Worm (Caenorhabditis elegans): ENCODE results near the gene gsto-1.

DNA sequence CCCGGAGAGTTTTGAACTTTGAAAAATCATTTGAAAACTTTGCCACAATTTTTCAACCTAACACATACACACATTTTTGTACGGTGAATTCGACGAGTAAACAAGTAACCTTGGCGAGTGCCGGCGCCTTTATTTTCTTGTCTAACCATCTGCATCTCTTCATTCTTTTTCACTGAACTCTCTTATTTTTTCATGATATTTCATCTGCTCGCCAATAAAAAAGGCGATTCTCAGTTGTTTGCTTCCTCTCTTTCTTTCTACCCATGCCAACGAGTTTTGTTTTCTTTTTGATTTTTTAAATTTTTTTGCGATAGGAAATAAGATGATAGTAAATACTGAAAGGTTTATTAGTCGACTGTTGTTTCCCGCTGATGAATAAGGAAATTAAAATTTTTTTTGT, 31.9 kb upstream of the gsto-1 start:
- TF ChIP-seq zag-1 (tag; optimal IDR thresholded peaks at IDR 0.05): no peak
- TF ChIP-seq sem-4 (tag; optimal IDR thresholded peaks at IDR 0.05): no peak
- TF ChIP-seq nhr-12 (tag; optimal IDR thresholded peaks at IDR 0.05): no peak
- TF ChIP-seq ceh-82 (tag; optimal IDR thresholded peaks at IDR 0.05): no peak
- TF ChIP-seq F13H6.1 (tag; optimal IDR thresholded peaks at IDR 0.05): peak; percentile 70
- TF ChIP-seq unc-39 (tag; optimal IDR thresholded peaks at IDR 0.05): no peak
- TF ChIP-seq mdl-1 (tag; optimal IDR thresholded peaks at IDR 0.05): peak in 1 of 2 experiments; percentile 2
- no peak for TF ChIP-seq nhr-23 (tag; optimal IDR thresholded peaks at IDR 0.05)
- no peak for TF ChIP-seq elt-3 (tag; optimal IDR thresholded peaks at IDR 0.05)
- TF ChIP-seq ztf-1 (GFP tag; conservative IDR thresholded peaks at IDR 0.05): no peak

Measured in whole organism, L2 larva.